1 fruit fly cellular context compared by ENCODE assay signal in the genomic region with DNA sequence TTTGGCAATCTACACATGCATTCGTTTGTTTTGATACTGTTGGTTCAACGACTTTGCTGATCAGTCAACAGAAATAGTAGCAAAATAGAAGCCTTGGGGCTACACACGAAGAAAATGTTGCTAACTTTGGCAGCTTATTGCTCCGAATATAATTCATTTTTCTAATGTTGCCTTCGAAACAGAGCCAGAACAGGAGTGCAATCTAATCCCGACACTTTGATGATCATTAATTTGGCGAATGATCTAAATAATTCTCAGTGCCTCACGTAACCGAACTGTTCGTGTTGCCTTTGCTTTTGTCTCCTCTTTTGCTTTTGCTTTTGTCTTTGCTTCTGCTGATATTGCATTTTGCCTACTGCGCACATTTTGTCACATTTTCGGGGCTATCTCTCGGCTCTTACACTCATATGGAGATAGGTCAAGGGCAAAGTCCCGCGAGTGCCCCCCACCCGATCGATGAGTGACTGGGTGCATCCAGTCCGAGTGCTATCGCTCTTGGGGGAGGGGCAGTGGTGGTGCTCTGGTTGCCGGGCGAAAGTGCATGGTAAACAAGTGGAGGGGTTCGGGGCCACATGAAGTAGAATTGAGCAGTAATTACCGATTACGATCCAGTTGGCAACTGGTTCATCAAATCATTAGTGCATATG.
TF ChIP-seq lines count a peak whose summit lies in the region.

No protein-coding gene starts in this region.

TF ChIP-seq in whole organism, prepupa, 60 proteins besides CTCF, POLR2A, EP300 and RAD21 (continued from another document):
- TF ChIP-seq CG3919 (GFP tag; optimal IDR thresholded peaks at IDR 0.05; lab: Kevin White, UChicago) (peak; percentile 21), CG6808 (GFP tag; optimal IDR thresholded peaks at IDR 0.05; lab: Kevin White, UChicago) (peak; percentile 19), CG11902 (GFP tag; optimal IDR thresholded peaks at IDR 0.05; lab: Kevin White, UChicago) (no peak), acj6 (GFP tag; optimal IDR thresholded peaks at IDR 0.05; lab: Kevin White, UChicago) (peak; percentile 40), Ets21C (GFP tag; optimal IDR thresholded peaks at IDR 0.05; lab: Kevin White, UChicago) (peak; percentile 19), Lpt (GFP tag; optimal IDR thresholded peaks at IDR 0.05; lab: Kevin White, UChicago) (peak; percentile 15)
